Fruit fly (Drosophila melanogaster): ENCODE measurements around the gene CG31109.

CG31109 gene

dm6 chr3R:25054451-25055188 is at the start of gene CG31109:
TSS of gene CG31109 (minus strand) at chr3R:25054653.
- TF ChIP-seq CG17801 (GFP tag; optimal IDR thresholded peaks at IDR 0.05; ENCODE audit: partially characterized antibody) = peak; percentile 32

dm6 chr3R:25102253-25102652 is 47.8 kb upstream of the CG31109 start, which contains the start of gene CG45095:
TSS of gene CG45095 (plus strand) at chr3R:25102553.
- no peak for TF ChIP-seq CG17801 (GFP tag; optimal IDR thresholded peaks at IDR 0.05; ENCODE audit: partially characterized antibody)

- TF ChIP-seq CG17801 (GFP tag; optimal IDR thresholded peaks at IDR 0.05; ENCODE audit: partially characterized antibody) = peak; percentile 20
Measured at dm6 chr3R:25097486-25097885, 43.0 kb upstream of the CG31109 start, which contains the start of the genes CG33095 and CG33096. TSS of gene CG33095 (plus strand) at chr3R:25097672. TSS of gene CG33096 (plus strand) at chr3R:25097672.

dm6 chr3R:25094639-25095038 is 40.2 kb upstream of the CG31109 start, which contains the start of gene fd96Cb:
TSS of gene fd96Cb (plus strand) at chr3R:25095012.
- no peak for TF ChIP-seq CG17801 (GFP tag; optimal IDR thresholded peaks at IDR 0.05; ENCODE audit: partially characterized antibody)

DNA sequence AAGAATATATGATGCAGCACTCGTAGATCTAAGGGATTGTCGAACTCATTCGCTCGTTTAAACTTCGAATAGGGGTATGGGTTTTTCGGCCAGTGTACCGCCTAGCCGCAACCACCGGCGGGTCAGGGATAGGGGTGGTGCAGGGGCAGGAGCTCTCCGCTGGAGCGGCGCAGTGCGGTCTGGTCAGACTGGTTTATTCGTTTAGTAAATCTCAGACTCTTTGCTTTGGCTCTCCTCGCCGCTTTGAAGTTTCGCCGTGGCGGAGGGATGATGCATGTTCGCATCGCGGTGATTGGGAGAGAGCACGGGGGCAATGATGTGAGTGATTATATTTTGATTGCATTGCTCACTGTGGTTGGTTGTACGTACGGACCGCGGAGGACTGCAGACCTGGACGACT is 27.9 kb upstream of the CG31109 start, which contains the start of gene fd96Ca:
Gene fd96Ca, plus strand, starts transcription at position 337 of the 400 bp plus-strand sequence.
- no peak for TF ChIP-seq CG17801 (GFP tag; optimal IDR thresholded peaks at IDR 0.05; ENCODE audit: partially characterized antibody)

dm6 chr3R:25080446-25080845 is 26.0 kb upstream of the CG31109 start:
- TF ChIP-seq CG17801 (GFP tag; optimal IDR thresholded peaks at IDR 0.05; ENCODE audit: partially characterized antibody) = no peak

DNA sequence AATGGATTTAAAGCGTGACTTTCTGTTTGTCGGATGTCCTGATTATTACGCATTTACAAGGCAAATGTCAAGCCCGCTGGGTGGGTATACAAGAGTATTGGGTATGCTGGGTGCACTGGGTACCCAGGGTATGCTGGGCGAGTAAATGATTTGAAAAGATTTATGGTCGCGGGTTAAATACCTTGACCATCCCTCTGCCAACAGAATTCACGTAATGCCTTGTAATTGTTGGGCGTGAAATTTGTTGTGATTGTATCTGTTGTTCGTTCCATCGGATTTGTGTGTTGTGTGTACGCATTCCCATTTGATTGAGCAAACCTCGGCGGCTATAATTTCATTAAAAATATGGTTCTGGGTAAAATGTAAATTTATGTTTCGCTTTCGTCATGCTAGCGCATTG is 24.2 kb upstream of the CG31109 start:
- TF ChIP-seq CG17801 (GFP tag; optimal IDR thresholded peaks at IDR 0.05; ENCODE audit: partially characterized antibody) = no peak

dm6 chr3R:25077280-25077820 is 22.9 kb upstream of the CG31109 start:
- no peak for TF ChIP-seq CG17801 (GFP tag; optimal IDR thresholded peaks at IDR 0.05; ENCODE audit: partially characterized antibody)

- TF ChIP-seq CG17801 (GFP tag; optimal IDR thresholded peaks at IDR 0.05; ENCODE audit: partially characterized antibody) = peak; percentile 23
Measured at dm6 chr3R:25074558-25074964, 20.1 kb upstream of the CG31109 start, which contains the start of the genes shams and CG11920. TSS of gene shams (minus strand) at chr3R:25074607. TSS of gene CG11920 (plus strand) at chr3R:25074877.

DNA sequence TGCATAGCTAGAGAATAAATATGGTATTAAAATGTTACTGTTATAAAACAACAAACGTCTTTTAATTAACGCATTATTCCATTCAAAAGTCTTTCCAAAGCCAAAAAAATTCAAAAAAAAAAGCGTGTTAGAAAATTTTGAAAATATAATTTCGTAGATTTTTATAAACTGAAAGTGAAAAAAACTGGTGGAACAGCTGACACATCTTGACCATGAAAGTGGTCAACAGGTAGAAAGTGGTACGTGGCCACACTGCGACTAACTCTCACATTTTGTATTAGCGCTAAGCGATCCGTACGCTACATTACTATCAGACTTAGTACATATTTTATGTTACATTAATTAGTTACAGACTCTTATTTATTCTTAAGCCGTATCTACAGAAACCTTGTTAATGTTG is 16.4 kb upstream of the CG31109 start, which contains the start of gene CG11836:
Gene CG11836, plus strand, starts transcription at position 256 of the 400 bp plus-strand sequence.
- TF ChIP-seq CG17801 (GFP tag; optimal IDR thresholded peaks at IDR 0.05; ENCODE audit: partially characterized antibody) = no peak

- peak; percentile 77 for TF ChIP-seq CG17801 (GFP tag; optimal IDR thresholded peaks at IDR 0.05; ENCODE audit: partially characterized antibody)
Measured at dm6 chr3R:25069569-25069968, 15.1 kb upstream of the CG31109 start, which contains the start of the genes Stt3B and CG11839. TSS of gene Stt3B (minus strand) at chr3R:25069637. TSS of gene CG11839 (plus strand) at chr3R:25069927.

DNA sequence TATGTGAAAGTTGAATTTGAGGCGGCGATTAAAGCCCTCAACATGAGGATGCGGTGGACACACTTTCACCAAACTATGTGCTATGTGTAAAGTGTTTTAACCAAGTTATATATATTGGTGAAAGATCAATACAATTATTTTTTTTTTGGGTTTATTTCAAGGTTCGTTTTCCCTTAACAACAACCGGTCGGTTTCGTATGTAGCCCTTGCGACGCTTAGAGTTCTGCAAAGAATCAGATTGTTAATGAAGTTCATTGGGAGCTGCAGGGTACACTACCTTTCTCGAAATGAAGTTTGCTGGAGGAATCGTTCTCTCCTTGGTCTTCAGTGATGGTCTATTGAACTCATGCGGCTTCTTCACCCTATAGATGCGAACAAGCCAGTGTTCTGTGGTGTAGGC is 12.4 kb upstream of the CG31109 start:
- TF ChIP-seq CG17801 (GFP tag; optimal IDR thresholded peaks at IDR 0.05; ENCODE audit: partially characterized antibody) = no peak

DNA sequence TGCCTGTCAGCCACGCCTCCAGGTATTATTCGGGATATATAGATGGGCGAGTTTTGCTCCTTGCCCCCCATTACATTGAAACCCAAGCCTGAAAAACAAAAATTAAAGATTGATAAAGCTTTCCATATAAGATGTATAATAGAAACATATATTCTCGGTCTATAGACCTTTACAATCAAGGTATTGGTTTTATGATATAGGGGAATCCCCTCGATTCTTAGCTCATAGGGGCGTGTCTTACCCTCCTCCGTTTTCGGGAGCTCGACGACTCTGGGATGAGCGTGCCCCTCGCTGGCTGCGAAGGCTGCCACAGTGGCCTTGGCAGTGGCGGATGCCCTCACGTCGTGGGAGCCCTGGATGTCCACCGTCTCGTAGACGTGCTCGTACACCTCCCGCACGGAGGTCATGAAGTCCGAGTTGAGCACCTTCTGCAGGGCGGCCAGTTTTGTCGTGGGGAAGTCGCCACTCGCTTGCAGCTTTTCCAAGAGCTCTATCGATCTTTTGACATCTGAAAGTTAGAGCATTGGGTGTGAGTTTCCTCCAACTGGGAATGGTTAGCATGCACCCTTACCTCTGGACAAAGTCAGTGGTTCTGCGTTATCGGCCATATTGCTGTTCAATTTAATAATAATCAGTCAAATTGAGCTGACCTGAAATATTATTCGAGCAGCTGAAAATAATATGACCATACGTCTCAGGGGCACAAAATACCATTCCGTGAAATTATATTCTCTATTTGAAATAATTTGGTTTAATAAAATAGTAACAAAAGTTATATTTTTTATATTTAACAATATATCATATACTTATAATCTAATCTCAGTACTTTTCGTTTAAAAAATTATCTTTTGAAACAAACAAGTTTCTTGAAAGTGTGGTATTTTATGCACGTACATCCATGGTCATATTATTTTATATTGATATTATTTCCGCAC is 10.7 kb upstream of the CG31109 start, which contains the start of the genes veli and PQBP1:
Gene veli, minus strand, starts transcription at position 685 of the 935 bp plus-strand sequence.
Gene PQBP1, plus strand, starts transcription at position 885 of the 935 bp plus-strand sequence.
- TF ChIP-seq CG17801 (GFP tag; optimal IDR thresholded peaks at IDR 0.05; ENCODE audit: partially characterized antibody) = peak; percentile 39

DNA sequence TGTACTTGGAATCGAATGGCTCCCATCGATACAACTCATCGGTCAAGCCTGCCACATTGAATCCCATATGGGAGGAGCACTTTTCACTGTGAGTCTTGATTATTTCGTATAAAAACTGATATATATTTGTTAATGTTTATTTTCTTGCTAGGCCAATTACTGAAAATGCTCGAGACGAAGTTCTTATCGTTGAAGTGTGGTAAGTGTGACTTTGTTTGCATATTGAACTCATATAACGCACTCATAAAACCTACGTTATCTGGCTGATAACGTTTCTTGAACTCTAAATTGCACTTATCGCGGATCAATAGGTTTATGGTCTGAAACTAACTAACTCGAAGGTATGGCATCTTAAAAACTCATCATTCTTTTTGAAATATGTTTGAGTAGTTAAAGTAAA is 6.0 kb upstream of the CG31109 start:
- no peak for TF ChIP-seq CG17801 (GFP tag; optimal IDR thresholded peaks at IDR 0.05; ENCODE audit: partially characterized antibody)

Measured in ovary, adult (tissue).